Worm (Caenorhabditis elegans) whole organism, L4 larva: ENCODE data around the gene oops-1.

Experiments used
- Y105C5A.15 ChIP-seq: fragments of 200-800 bp; sonication (Bioruptor generic); IDR thresholded peaks from 2 replicates; pipeline ENCODE4 v1.3.6; 2022; ENCODE audit warnings: missing genetic modification characterization, missing compliant biosample characterization
- ceh-20 ChIP-seq: fragments of 200-800 bp; sonication (Bioruptor generic); IDR thresholded peaks from 2 replicates; pipeline ENCODE4 v1.3.6; 2022; ENCODE audit warnings: missing genetic modification reagents, missing genetic modification characterization, missing compliant biosample characterization
- ceh-82 ChIP-seq: sonication (generic microtip); optimal IDR thresholded peaks from 2 replicates; lab custom pipeline; 2017; ENCODE audit warnings: missing biosample characterization, missing genetic modification characterization
- daf-16 ChIP-seq, 3 experiments: sonication (generic microtip); optimal IDR thresholded peaks; 2 replicates each; lab custom pipeline; 2016 to 2017; ENCODE audit warnings: missing genetic modification characterization in 3 of 3, missing genetic modification reagents in 3 of 3, mild to moderate bottlenecking in 2 of 3, missing compliant biosample characterization in 2 of 3, missing biosample characterization in 1 of 3, moderate library complexity in 1 of 3
- daf-19 ChIP-seq: fragments of 200-800 bp; sonication (Bioruptor generic); conservative IDR thresholded peaks from 2 replicates; pipeline ENCODE4 v1.3.6; 2022; ENCODE audit warnings: missing genetic modification characterization, missing compliant biosample characterization
- dmd-9 ChIP-seq: fragments of 200-800 bp; sonication (Bioruptor generic); IDR thresholded peaks from 2 replicates; pipeline ENCODE4 v1.3.6; 2022; ENCODE audit warnings: missing genetic modification reagents, missing genetic modification characterization, missing compliant biosample characterization
- duxl-1 ChIP-seq: sonication (generic microtip); optimal IDR thresholded peaks from 2 replicates; lab custom pipeline; 2016; ENCODE audit warnings: mild to moderate bottlenecking, missing genetic modification characterization, moderate library complexity, missing compliant biosample characterization; ENCODE audit not compliant: poor library complexity
- dve-1 ChIP-seq: sonication (generic microtip); optimal IDR thresholded peaks from 2 replicates; lab custom pipeline; 2017; ENCODE audit warnings: antibody characterized with exemption, mild to moderate bottlenecking, missing genetic modification characterization, missing compliant biosample characterization; ENCODE audit not compliant: insufficient read depth
- fkh-10 ChIP-seq: fragments of 150-350 bp; optimal IDR thresholded peaks from 2 replicates; lab custom pipeline; 2014; ENCODE audit warnings: missing biosample characterization, missing genetic modification reagents, missing genetic modification characterization
- gei-8 ChIP-seq: fragments of 200-800 bp; sonication (Bioruptor generic); optimal IDR thresholded peaks from 2 replicates; lab custom pipeline; 2018; ENCODE audit warnings: mild to moderate bottlenecking, missing genetic modification characterization, missing compliant biosample characterization
- hif-1 ChIP-seq, 2 experiments: sonication (generic microtip); optimal IDR thresholded peaks; 2 replicates each; lab custom pipeline; 2016 to 2017; ENCODE audit warnings: missing compliant biosample characterization in 2 of 2, missing genetic modification characterization in 2 of 2, missing genetic modification reagents in 2 of 2, missing genotype in 2 of 2, mild to moderate bottlenecking in 1 of 2
- hlh-11 ChIP-seq: fragments of 200-800 bp; sonication (Bioruptor generic); optimal IDR thresholded peaks from 2 replicates; lab custom pipeline; 2018; ENCODE audit warnings: mild to moderate bottlenecking, missing genetic modification characterization, missing compliant biosample characterization
- hlh-30 ChIP-seq: sonication (generic microtip); optimal IDR thresholded peaks from 2 replicates; lab custom pipeline; 2017; ENCODE audit warnings: antibody characterized with exemption, mild to moderate bottlenecking, missing genetic modification characterization, missing compliant biosample characterization; ENCODE audit not compliant: insufficient read depth
- hmg-1.1 ChIP-seq: fragments of 200-800 bp; sonication (Bioruptor generic); IDR thresholded peaks from 2 replicates; pipeline ENCODE4 v1.3.6; 2022; ENCODE audit warnings: missing genetic modification reagents, missing genetic modification characterization, missing compliant biosample characterization
- lin-1 ChIP-seq: fragments of 200-800 bp; sonication (Bioruptor generic); IDR thresholded peaks from 2 replicates; pipeline ENCODE4 v1.3.6; 2022; ENCODE audit warnings: missing genetic modification reagents, missing genetic modification characterization, missing compliant biosample characterization
- lin-13 ChIP-seq: fragments of 150-350 bp; optimal IDR thresholded peaks from 2 replicates; lab custom pipeline; 2014; ENCODE audit warnings: missing biosample characterization, missing genetic modification reagents, missing genetic modification characterization
- lin-29 ChIP-seq: fragments of 200-800 bp; sonication (Bioruptor generic); IDR thresholded peaks from 2 replicates; pipeline ENCODE4 v1.3.6; 2022; ENCODE audit warnings: missing genetic modification reagents, missing genetic modification characterization, missing compliant biosample characterization
- lin-38 ChIP-seq: fragments of 200-800 bp; sonication (Bioruptor generic); IDR thresholded peaks from 2 replicates; pipeline ENCODE4 v1.3.6; 2022; ENCODE audit warnings: missing genetic modification reagents, missing genetic modification characterization, missing compliant biosample characterization
- lsy-2 ChIP-seq, 2 experiments: fragments of 150-350 bp in 1 of 2; sonication (generic microtip) in 1 of 2; optimal IDR thresholded peaks; 2 replicates each; lab custom pipeline; 2014 to 2017; ENCODE audit warnings: missing biosample characterization in 2 of 2, missing genetic modification characterization in 2 of 2
- madf-5 ChIP-seq, 2 experiments: fragments of 200-800 bp; sonication (Bioruptor generic); IDR thresholded peaks; 2 replicates each; pipeline ENCODE4 v1.3.6; 2022; ENCODE audit warnings: missing compliant biosample characterization in 2 of 2, missing genetic modification characterization in 2 of 2
- mdt-29 ChIP-seq: fragments of 200-800 bp; sonication (Bioruptor generic); IDR thresholded peaks from 2 replicates; pipeline ENCODE4 v1.3.6; 2022; ENCODE audit warnings: missing genetic modification reagents, missing genetic modification characterization, missing compliant biosample characterization
- mep-1 ChIP-seq: fragments of 150-350 bp; sonication (generic microtip); optimal IDR thresholded peaks from 3 replicates; lab custom pipeline; 2014; ENCODE audit warnings: missing biosample characterization, missing genetic modification characterization
- mxl-3 ChIP-seq: fragments of 200-800 bp; sonication (Bioruptor generic); optimal IDR thresholded peaks from 2 replicates; lab custom pipeline; 2018; ENCODE audit warnings: mild to moderate bottlenecking, missing genetic modification characterization, missing compliant biosample characterization
- nhr-11 ChIP-seq: fragments of 150-350 bp; optimal IDR thresholded peaks from 2 replicates; lab custom pipeline; 2014; ENCODE audit warnings: missing biosample characterization, missing genetic modification characterization
- nhr-237 ChIP-seq: sonication (generic microtip); optimal IDR thresholded peaks from 2 replicates; lab custom pipeline; 2017; ENCODE audit warnings: missing biosample characterization, missing genetic modification characterization
- nhr-42 ChIP-seq: fragments of 200-800 bp; sonication (Bioruptor generic); IDR thresholded peaks from 2 replicates; pipeline ENCODE4 v1.3.6; 2022; ENCODE audit warnings: missing genetic modification characterization, missing compliant biosample characterization
- nhr-6 ChIP-seq: fragments of 150-350 bp; optimal IDR thresholded peaks from 2 replicates; lab custom pipeline; 2014; ENCODE audit warnings: missing biosample characterization, missing genetic modification characterization
- nhr-77 ChIP-seq: fragments of 150-350 bp; optimal IDR thresholded peaks from 2 replicates; lab custom pipeline; 2014; ENCODE audit warnings: missing biosample characterization, missing genetic modification characterization
- sdz-12 ChIP-seq: fragments of 200-800 bp; sonication (Bioruptor generic); optimal IDR thresholded peaks from 2 replicates; lab custom pipeline; 2018; ENCODE audit warnings: mild to moderate bottlenecking, missing genetic modification characterization, missing compliant biosample characterization
- set-16 ChIP-seq: fragments of 200-800 bp; sonication (Bioruptor generic); IDR thresholded peaks from 2 replicates; pipeline ENCODE4 v1.3.6; 2022; ENCODE audit warnings: missing genetic modification reagents, missing genetic modification characterization, missing compliant biosample characterization
- unc-130 ChIP-seq: sonication (generic microtip); optimal IDR thresholded peaks from 2 replicates; lab custom pipeline; 2016; ENCODE audit warnings: missing genetic modification reagents, missing genetic modification characterization, missing compliant biosample characterization
- unc-62 ChIP-seq, 3 experiments: fragments of 150-350 bp in 1 of 3; sonication (generic microtip); optimal IDR thresholded peaks in 2 of 3; peaks in 1 of 3; 1 replicate in 1 of 3; 2 replicates in 2 of 3; lab custom pipeline; 2014 to 2017; ENCODE audit warnings: missing biosample characterization in 3 of 3, missing genetic modification characterization in 3 of 3, missing genetic modification reagents in 3 of 3, missing genotype in 1 of 3
- vab-7 ChIP-seq: fragments of 200-800 bp; sonication (Bioruptor generic); IDR thresholded peaks from 2 replicates; pipeline ENCODE4 v1.3.6; 2022; ENCODE audit warnings: missing genetic modification reagents, missing genetic modification characterization, missing compliant biosample characterization
- zfp-2 ChIP-seq: sonication (generic microtip); optimal IDR thresholded peaks from 2 replicates; lab custom pipeline; 2016; ENCODE audit warnings: mild to moderate bottlenecking, missing genetic modification characterization, missing compliant biosample characterization
- zfp-3 ChIP-seq: fragments of 200-800 bp; sonication (Bioruptor generic); conservative IDR thresholded peaks from 2 replicates; pipeline ENCODE4 v1.3.6; 2022; ENCODE audit warnings: missing genetic modification reagents, missing genetic modification characterization, missing compliant biosample characterization

The oops-1 gene

DNA sequence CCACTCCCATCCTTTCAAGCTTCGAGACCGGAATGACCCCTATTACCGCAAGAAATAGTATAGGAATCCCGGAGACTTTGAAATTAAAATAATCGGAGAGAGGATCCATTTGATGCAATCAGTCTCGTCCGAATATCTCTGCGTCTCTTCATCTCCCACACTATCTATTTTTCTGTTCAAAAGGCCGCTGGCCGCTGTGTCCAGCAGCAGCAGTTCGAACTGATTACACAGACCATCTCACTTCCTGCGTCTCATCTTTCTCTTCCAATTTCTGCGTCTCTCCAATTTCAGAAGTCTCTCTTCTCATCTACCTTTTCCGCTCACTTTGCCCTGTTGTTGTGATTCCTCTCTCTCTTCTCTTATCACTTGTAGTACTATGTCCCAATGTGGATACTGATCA, 3.5 kb upstream of the oops-1 start (continued):
- TF ChIP-seq nhr-6 (tag; lab: Kevin White, UChicago) (peak; percentile 82), ceh-20 (GFP tag; lab: Robert Waterston, UW) (no peak), mxl-3 (peak; percentile 67), daf-19 (no peak), hlh-11 (tag; lab: Kevin White, UChicago) (no peak), mep-1 (tag; lab: Kevin White, UChicago) (peak; percentile 56), lin-13 (GFP tag; lab: Kevin White, UChicago) (no peak), Y105C5A.15 (no peak), vab-7 (GFP tag; lab: Robert Waterston, UW) (no peak), nhr-11 (tag; lab: Kevin White, UChicago) (no peak)

DNA sequence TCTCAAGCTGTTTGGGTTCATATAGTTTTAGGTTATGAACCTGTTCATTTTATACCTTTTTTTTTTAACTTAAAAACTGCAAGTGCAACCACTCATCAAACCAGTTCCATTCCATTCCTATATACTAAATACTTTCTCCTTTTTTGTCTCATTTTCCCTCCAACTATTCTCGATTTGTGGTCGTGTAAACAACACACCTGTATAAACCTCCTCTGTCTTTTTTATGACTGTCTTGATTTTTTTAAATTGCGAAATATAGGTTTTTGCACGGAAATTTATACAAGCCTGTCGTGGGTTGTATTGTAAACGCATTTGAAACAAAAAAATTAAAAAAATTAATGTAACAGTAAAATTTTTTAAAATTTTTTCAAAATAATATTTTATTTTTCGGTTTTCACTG, 2.5 kb upstream of the oops-1 start:
- TF ChIP-seq ceh-20 (GFP tag; lab: Robert Waterston, UW) = no peak
- TF ChIP-seq nhr-77 (tag; lab: Kevin White, UChicago) = no peak
- TF ChIP-seq daf-16 (GFP tag; optimal IDR thresholded peaks at IDR 0.05; lab: Kevin White, UChicago) = no peak
- TF ChIP-seq daf-16 (tag; optimal IDR thresholded peaks at IDR 0.05; lab: Kevin White, UChicago) = peak; percentile 73

DNA sequence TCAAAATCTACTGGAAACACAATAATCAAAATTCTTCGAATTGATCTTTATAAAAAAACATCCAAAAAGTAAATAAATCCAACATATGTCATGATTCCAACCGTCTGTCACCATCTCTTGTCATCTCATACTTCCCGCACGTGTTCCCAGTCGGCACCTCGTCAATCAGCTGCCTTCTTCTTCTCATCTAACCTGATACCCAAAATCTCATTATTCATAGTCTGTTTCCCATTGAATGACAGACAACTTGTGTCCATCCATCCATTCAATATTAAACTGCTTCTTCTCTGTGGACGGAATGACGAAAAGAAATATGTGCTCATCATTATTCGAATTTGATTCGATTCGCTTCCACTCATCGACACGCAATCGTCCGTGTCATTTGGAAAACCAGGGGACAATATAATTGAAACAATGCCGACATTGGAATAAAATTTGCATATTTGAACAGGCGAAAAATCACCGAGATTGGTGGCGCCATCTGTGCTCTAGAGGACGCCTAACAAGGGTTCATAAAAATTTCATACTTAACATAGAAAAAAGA, 2.8 kb downstream of the oops-1 start:
- no peak for TF ChIP-seq duxl-1 (tag; lab: Kevin White, UChicago)
- peak; percentile 49 for TF ChIP-seq fkh-10
- TF ChIP-seq unc-62 (GFP tag; optimal IDR thresholded peaks at IDR 0.05 in 1 of 2; lab: Kevin White, UChicago) = peak in 1 of 2 experiments; percentile 87
- TF ChIP-seq unc-62 (tag; optimal IDR thresholded peaks at IDR 0.05; lab: Kevin White, UChicago) = no peak
- TF ChIP-seq unc-130 (GFP tag; lab: Kevin White, UChicago) = peak; percentile 3

DNA sequence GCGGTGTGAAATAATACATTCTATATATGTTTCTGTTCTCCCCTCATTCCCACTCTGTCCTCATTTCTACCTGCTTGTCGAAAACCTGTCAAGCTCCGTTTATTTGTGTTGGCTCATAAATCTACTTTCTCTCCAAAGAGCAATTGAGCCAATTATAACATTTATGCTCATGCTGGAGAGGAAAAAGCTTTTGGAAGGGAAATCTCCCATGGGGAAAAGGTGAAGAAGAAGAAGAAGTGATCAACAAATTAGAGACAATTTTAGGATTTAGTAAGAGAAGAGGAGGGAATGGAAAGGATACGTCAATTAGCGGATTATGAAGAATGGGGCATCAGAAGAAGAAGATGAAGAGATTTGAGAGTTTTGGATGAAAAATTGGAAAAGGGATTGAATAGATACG, 4.2 kb downstream of the oops-1 start:
- TF ChIP-seq unc-62 (GFP tag; optimal IDR thresholded peaks at IDR 0.05 in 1 of 2; lab: Kevin White, UChicago) = peak in 1 of 2 experiments; percentile 87
- no peak for TF ChIP-seq unc-62 (tag; optimal IDR thresholded peaks at IDR 0.05; lab: Kevin White, UChicago)
- TF ChIP-seq nhr-77 (tag; lab: Kevin White, UChicago) = no peak
- TF ChIP-seq mdt-29 (GFP tag; lab: Robert Waterston, UW) = no peak

DNA sequence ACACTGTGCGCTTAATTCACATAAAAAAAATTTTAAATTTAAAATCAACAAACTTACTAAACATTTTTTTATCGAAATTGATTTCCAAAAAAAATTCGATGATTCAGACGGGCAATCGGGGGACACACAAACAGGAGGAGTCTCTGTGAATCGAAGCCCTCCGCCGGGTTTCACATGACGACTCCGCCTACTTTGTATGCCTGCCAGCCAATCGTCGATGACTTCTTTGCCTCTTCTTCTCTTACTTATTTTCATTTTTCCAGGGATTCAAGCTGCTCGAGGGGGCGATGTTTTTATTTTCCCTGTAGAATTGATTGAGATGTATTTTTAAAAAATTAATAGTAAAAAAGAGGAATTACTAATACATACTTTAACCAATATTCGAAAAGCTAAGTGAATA, 7.0 kb downstream of the oops-1 start, which contains the start of gene lntl-1:
lntl-1 (minus strand) TSS at position 185 of the 400 bp plus-strand sequence.
- TF ChIP-seq zfp-2 (tag; lab: Kevin White, UChicago) (no peak), lsy-2 (tag; optimal IDR thresholded peaks at IDR 0.05; lab: Kevin White, UChicago) (peak in 1 of 2 experiments; percentile 27), hlh-30 (tag; lab: Kevin White, UChicago) (peak; percentile 33)

DNA sequence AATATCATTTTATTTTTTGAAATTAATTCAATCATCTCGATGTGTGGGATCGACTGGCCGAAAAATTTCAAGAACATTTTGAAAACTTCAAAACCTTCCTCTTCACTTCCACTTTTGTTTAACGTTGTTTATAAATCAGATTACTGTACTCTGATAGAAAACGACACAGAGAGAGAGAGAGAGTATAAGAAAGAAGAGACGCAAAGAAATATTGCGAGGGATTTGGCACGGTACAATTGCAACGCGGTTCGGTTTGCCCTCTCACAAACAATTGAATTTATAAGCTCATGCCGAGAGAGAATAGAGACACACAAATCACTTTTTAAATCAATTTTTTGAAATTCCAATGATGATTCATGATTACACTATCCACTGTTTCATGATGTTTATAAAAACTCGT, 7.6 kb downstream of the oops-1 start:
- TF ChIP-seq hif-1 (tag; optimal IDR thresholded peaks at IDR 0.05; lab: Kevin White, UChicago) (no peak), set-16 (no peak), gei-8 (GFP tag; lab: Kevin White, UChicago) (no peak), dmd-9 (GFP tag; lab: Robert Waterston, UW) (no peak), dve-1 (no peak), madf-5 (GFP tag; IDR thresholded peaks at IDR 0.05; lab: Robert Waterston, UW) (no peak), nhr-237 (tag; lab: Kevin White, UChicago) (no peak), sdz-12 (no peak), lin-38 (no peak), ceh-82 (tag; lab: Kevin White, UChicago) (no peak), Y105C5A.15 (no peak), hmg-1.1 (GFP tag; lab: Robert Waterston, UW) (no peak), lin-29 (no peak), zfp-3 (GFP tag; lab: Robert Waterston, UW) (no peak), nhr-42 (GFP tag; lab: Robert Waterston, UW) (no peak), lin-1 (GFP tag; lab: Robert Waterston, UW) (no peak)
- TF ChIP-seq, all 104 proteins: peak for 0
